Fruit fly (Drosophila melanogaster): Measurements from ENCODE around the gene CG7443.

The CG7443 gene

dm6 chr3R:8305110-8305509 lies 19.0 kb upstream of the CG7443 start, which contains the start of gene Sgt1 (continued):
- TF ChIP-seq CG11560 (tag; IDR thresholded peaks at IDR 0.05) (peak; percentile 60; the same call in 2 of the 3 replicates), CG8359 (GFP tag; optimal IDR thresholded peaks at IDR 0.05; ENCODE audit: borderline replicate concordance) (no peak), Dek (tag; optimal IDR thresholded peaks at IDR 0.05) (peak; percentile 29), maf-S (GFP tag; optimal IDR thresholded peaks at IDR 0.05) (peak; percentile 52), CG10274 (GFP tag; optimal IDR thresholded peaks at IDR 0.05) (no peak), Xbp1 (GFP tag; optimal IDR thresholded peaks at IDR 0.05) (peak; percentile 48), lola (GFP tag; optimal IDR thresholded peaks at IDR 0.05) (no peak), crc (GFP tag; optimal IDR thresholded peaks at IDR 0.05) (no peak), ab (GFP tag; optimal IDR thresholded peaks at IDR 0.05) (peak; percentile 10), pum (GFP tag; optimal IDR thresholded peaks at IDR 0.05) (peak; percentile 12), sima (GFP tag; optimal IDR thresholded peaks at IDR 0.05) (no peak), Aef1 (GFP tag; IDR thresholded peaks at IDR 0.05) (0 out of 3 replicates have a peak, but pooled peaks have one; percentile 25), zen2 (GFP tag; IDR thresholded peaks at IDR 0.05; ENCODE audit: partially characterized antibody) (peak; percentile 64; the same call in 1 of the 3 replicates), HLH54F (GFP tag; optimal IDR thresholded peaks at IDR 0.05) (peak; percentile 62), bab2 (GFP tag; optimal IDR thresholded peaks at IDR 0.05) (peak; percentile 41), CG12744 (GFP tag; optimal IDR thresholded peaks at IDR 0.05) (peak; percentile 11), row (GFP tag; IDR thresholded peaks at IDR 0.05) (peak; percentile 41; the same call in 2 of the 3 replicates), cad (GFP tag; optimal IDR thresholded peaks at IDR 0.05) (no peak), Ets97D (GFP tag; optimal IDR thresholded peaks at IDR 0.05) (peak; percentile 87), danr (GFP tag; IDR thresholded peaks at IDR 0.05) (no peak), abd-A (tag; optimal IDR thresholded peaks at IDR 0.05) (no peak), Lim3 (GFP tag; IDR thresholded peaks at IDR 0.05) (no peak), H15 (GFP tag; IDR thresholded peaks at IDR 0.05) (no peak), CG7786 (GFP tag; optimal IDR thresholded peaks at IDR 0.05) (peak; percentile 47), ken (GFP tag; IDR thresholded peaks at IDR 0.05) (0 out of 3 replicates have a peak, but pooled peaks have one; percentile 54), jing (GFP tag; optimal IDR thresholded peaks at IDR 0.05) (no peak), CG11093 (GFP tag; IDR thresholded peaks at IDR 0.05) (no peak), CG31388 (GFP tag; optimal IDR thresholded peaks at IDR 0.05) (no peak), fd64A (GFP tag; optimal IDR thresholded peaks at IDR 0.05) (no peak), ash1 (GFP tag; optimal IDR thresholded peaks at IDR 0.05) (no peak), Bdp1 (GFP tag; optimal IDR thresholded peaks at IDR 0.05) (no peak), pnt (GFP tag; optimal IDR thresholded peaks at IDR 0.05) (no peak), CG42726 (GFP tag; IDR thresholded peaks at IDR 0.05; ENCODE audit: partially characterized antibody) (peak; percentile 71), CG1647 (GFP tag; optimal IDR thresholded peaks at IDR 0.05) (no peak), Hsf (GFP tag; optimal IDR thresholded peaks at IDR 0.05) (peak; percentile 60), Opbp (GFP tag; IDR thresholded peaks at IDR 0.05; ENCODE audit: partially characterized antibody) (peak; percentile 82; the same call in 2 of the 3 replicates), Neu2 (GFP tag; optimal IDR thresholded peaks at IDR 0.05; ENCODE audit: borderline replicate concordance) (no peak), dati (GFP tag; IDR thresholded peaks at IDR 0.05) (no peak), CG6175 (GFP tag; IDR thresholded peaks at IDR 0.05) (no peak), Dp (GFP tag; optimal IDR thresholded peaks at IDR 0.05) (peak; percentile 100), Ada2b (GFP tag; IDR thresholded peaks at IDR 0.05) (no peak), CG33213 (GFP tag; optimal IDR thresholded peaks at IDR 0.05) (peak; percentile 80), CG10321 (GFP tag; IDR thresholded peaks at IDR 0.05) (no peak), CG7745 (tag; optimal IDR thresholded peaks at IDR 0.05) (peak; percentile 29), peb (GFP tag; IDR thresholded peaks at IDR 0.05) (no peak), al (GFP tag; IDR thresholded peaks at IDR 0.05) (no peak), CG18764 (GFP tag; optimal IDR thresholded peaks at IDR 0.05) (no peak), Dad (GFP tag; optimal IDR thresholded peaks at IDR 0.05) (peak; percentile 45), dpn (GFP tag; optimal IDR thresholded peaks at IDR 0.05) (peak; percentile 34 to 68), CG11398 (GFP tag; optimal IDR thresholded peaks at IDR 0.05) (no peak), Doc3 (GFP tag; IDR thresholded peaks at IDR 0.05; ENCODE audit: partially characterized antibody) (peak; percentile 68; the same call in 2 of the 3 replicates), Bteb2 (GFP tag; optimal IDR thresholded peaks at IDR 0.05) (peak; percentile 18)
